Fruit fly (Drosophila melanogaster) whole organism, embryonic: ENCODE measurements around the gene CG15141.

Experiments
- B-H1 ChIP-seq: fragments of 200-800 bp; sonication (Bioruptor generic); IDR thresholded peaks from 3 replicates; pipeline ENCODE4 v1.3.6; 2022; ENCODE audit warnings: missing biosample characterization, missing genetic modification characterization
- Bteb2 ChIP-seq: fragments of 200-800 bp; sonication (Bioruptor generic); optimal IDR thresholded peaks from 2 replicates; lab custom pipeline; 2016; ENCODE audit warnings: missing biosample characterization, missing genetic modification characterization
- CG10462 ChIP-seq: fragments of 200-800 bp; sonication (Bioruptor generic); optimal IDR thresholded peaks from 2 replicates; lab custom pipeline; 2016; ENCODE audit warnings: missing biosample characterization, missing genetic modification characterization
- CG10979 ChIP-seq: fragments of 200-800 bp; sonication (Bioruptor generic); optimal IDR thresholded peaks from 2 replicates; lab custom pipeline; 2018; ENCODE audit warnings: missing biosample characterization, mild to moderate bottlenecking, missing genetic modification characterization, moderate library complexity
- CG1233 ChIP-seq: fragments of 200-800 bp; sonication (Bioruptor generic); optimal IDR thresholded peaks from 4 replicates; lab custom pipeline; 2018; ENCODE audit warnings: missing biosample characterization, mild to moderate bottlenecking, missing genetic modification characterization
- CG12659 ChIP-seq: fragments of 200-800 bp; sonication (Bioruptor generic); optimal IDR thresholded peaks from 3 replicates; lab custom pipeline; 2017; ENCODE audit warnings: mild to moderate bottlenecking, missing biosample characterization, missing genetic modification reagents, missing genetic modification characterization
- CG13424 ChIP-seq: fragments of 200-800 bp; sonication (Bioruptor generic); optimal IDR thresholded peaks from 2 replicates; lab custom pipeline; 2019; ENCODE audit warnings: missing biosample characterization, mild to moderate bottlenecking, missing genetic modification characterization, moderate library complexity
- CG13624 ChIP-seq: fragments of 200-800 bp; sonication (Bioruptor generic); optimal IDR thresholded peaks from 2 replicates; lab custom pipeline; 2016; ENCODE audit warnings: missing biosample characterization, missing genetic modification characterization
- CG1602 ChIP-seq: fragments of 200-800 bp; sonication (Bioruptor generic); optimal IDR thresholded peaks from 3 replicates; lab custom pipeline; 2016; ENCODE audit warnings: missing biosample characterization, missing genetic modification characterization
- CG17328 ChIP-seq: fragments of 200-800 bp; sonication (Bioruptor generic); IDR thresholded peaks from 2 replicates; pipeline ENCODE4 v1.3.6; 2022; ENCODE audit warnings: missing biosample characterization, missing genetic modification characterization
- CG17385 ChIP-seq: fragments of 200-800 bp; sonication (Bioruptor generic); optimal IDR thresholded peaks from 3 replicates; lab custom pipeline; 2018; ENCODE audit warnings: missing biosample characterization, mild to moderate bottlenecking, missing genetic modification characterization
- CG17568 ChIP-seq: fragments of 200-800 bp; sonication (Bioruptor generic); optimal IDR thresholded peaks from 2 replicates; lab custom pipeline; 2018; ENCODE audit warnings: missing biosample characterization, mild to moderate bottlenecking, missing genetic modification characterization, moderate library complexity
- CG1792 ChIP-seq: fragments of 200-800 bp; sonication (Bioruptor generic); optimal IDR thresholded peaks from 2 replicates; lab custom pipeline; 2016; ENCODE audit warnings: missing biosample characterization, missing genetic modification characterization
- CG18764 ChIP-seq: fragments of 200-800 bp; sonication (Bioruptor generic); optimal IDR thresholded peaks from 3 replicates; lab custom pipeline; 2016; ENCODE audit warnings: missing biosample characterization, missing genetic modification characterization
- CG2129 ChIP-seq: fragments of 200-800 bp; sonication (Bioruptor generic); IDR thresholded peaks from 2 replicates; pipeline ENCODE4 v1.3.6; 2022; ENCODE audit warnings: missing biosample characterization, missing genetic modification characterization; ENCODE audit not compliant: partially characterized antibody
- CG3726 ChIP-seq: fragments of 200-800 bp; sonication (Bioruptor generic); IDR thresholded peaks from 3 replicates; pipeline ENCODE4, ENCODE4 v1.3.6; 2022; ENCODE audit warnings: missing biosample characterization, missing genetic modification characterization
- CG5180 ChIP-seq: fragments of 200-800 bp; sonication (Bioruptor generic); optimal IDR thresholded peaks from 3 replicates; lab custom pipeline; 2017; ENCODE audit warnings: missing biosample characterization, missing genetic modification characterization, mild to moderate bottlenecking, moderate library complexity, missing genetic modification reagents
- CG7357 ChIP-seq: fragments of 200-800 bp; sonication (Bioruptor generic); IDR thresholded peaks from 3 replicates; pipeline ENCODE4 v1.3.6; 2022; ENCODE audit warnings: missing biosample characterization, missing genetic modification characterization
- CG7928 ChIP-seq: fragments of 200-800 bp; sonication (Bioruptor generic); optimal IDR thresholded peaks from 2 replicates; lab custom pipeline; 2017; ENCODE audit warnings: missing biosample characterization, mild to moderate bottlenecking, missing genetic modification characterization
- CG8765 ChIP-seq: fragments of 200-800 bp; sonication (Bioruptor generic); IDR thresholded peaks from 2 replicates; pipeline ENCODE4 v1.3.6; 2022; ENCODE audit warnings: missing biosample characterization, missing genetic modification characterization
- CrebB ChIP-seq: fragments of 200-800 bp; sonication (Bioruptor generic); optimal IDR thresholded peaks from 3 replicates; lab custom pipeline; 2018; ENCODE audit warnings: missing biosample characterization, mild to moderate bottlenecking, missing genetic modification characterization
- Deaf1 ChIP-seq: fragments of 200-800 bp; optimal IDR thresholded peaks from 3 replicates; lab custom pipeline; 2019; ENCODE audit warnings: missing biosample characterization, mild to moderate bottlenecking, missing genetic modification characterization, moderate library complexity
- Dek ChIP-seq: fragments of 200-800 bp; sonication (Bioruptor generic); optimal IDR thresholded peaks from 3 replicates; lab custom pipeline; 2019; ENCODE audit warnings: missing biosample characterization, mild to moderate bottlenecking, missing genetic modification characterization, moderate library complexity
- Eip74EF ChIP-seq, 2 experiments: fragments of 200-800 bp in 1 of 2; fragments of >200 bp in 1 of 2; sonication (Bioruptor generic) in 1 of 2; optimal IDR thresholded peaks; 2 replicates each; lab custom pipeline; 2017 to 2019; ENCODE audit warnings: missing biosample characterization in 2 of 2, missing genetic modification characterization in 2 of 2, mild to moderate bottlenecking in 1 of 2, moderate library complexity in 1 of 2
- Jarid2 ChIP-seq: fragments of 200-800 bp; sonication (Bioruptor generic); optimal IDR thresholded peaks from 3 replicates; lab custom pipeline; 2017; ENCODE audit warnings: mild to moderate bottlenecking, missing biosample characterization, missing genetic modification reagents, missing genetic modification characterization
- Lpt ChIP-seq: fragments of >200 bp; optimal IDR thresholded peaks from 2 replicates; lab custom pipeline; 2018; ENCODE audit warnings: missing biosample characterization, missing genetic modification characterization
- MESR4 ChIP-seq: fragments of 200-800 bp; sonication (Bioruptor generic); optimal IDR thresholded peaks from 2 replicates; lab custom pipeline; 2018; ENCODE audit warnings: missing biosample characterization, mild to moderate bottlenecking, missing genetic modification characterization, moderate library complexity
- Nf-YB ChIP-seq: fragments of 200-800 bp; sonication (Bioruptor generic); optimal IDR thresholded peaks from 3 replicates; lab custom pipeline; 2019; ENCODE audit warnings: missing biosample characterization, mild to moderate bottlenecking, missing genetic modification characterization, moderate library complexity
- Sry-δ ChIP-seq: fragments of 200-800 bp; sonication (Bioruptor generic); optimal IDR thresholded peaks from 2 replicates; lab custom pipeline; 2016; ENCODE audit warnings: missing biosample characterization, missing genetic modification characterization
- cas ChIP-seq: fragments of 200-800 bp; sonication (Bioruptor generic); IDR thresholded peaks from 2 replicates; pipeline ENCODE4 v1.3.6; 2022; ENCODE audit warnings: missing biosample characterization, missing genetic modification characterization
- cato ChIP-seq: fragments of 200-800 bp; sonication (Bioruptor generic); optimal IDR thresholded peaks from 2 replicates; lab custom pipeline; 2016; ENCODE audit warnings: missing biosample characterization, missing genetic modification characterization, borderline replicate concordance
- chif ChIP-seq, 2 experiments: fragments of 200-800 bp; sonication (Bioruptor generic); optimal IDR thresholded peaks; 3 replicates each; lab custom pipeline; 2016; ENCODE audit warnings: missing biosample characterization in 2 of 2, missing genetic modification characterization in 2 of 2
- corto ChIP-seq: fragments of 200-800 bp; sonication (Bioruptor generic); optimal IDR thresholded peaks from 2 replicates; lab custom pipeline; 2016; ENCODE audit warnings: missing biosample characterization, mild to moderate bottlenecking, missing genetic modification characterization, moderate library complexity
- da ChIP-seq: fragments of 200-800 bp; sonication (Bioruptor generic); optimal IDR thresholded peaks from 2 replicates; lab custom pipeline; 2016; ENCODE audit warnings: missing biosample characterization, missing genetic modification characterization
- dati ChIP-seq: fragments of 200-800 bp; sonication (Bioruptor generic); IDR thresholded peaks from 2 replicates; pipeline ENCODE4 v1.3.6; 2022; ENCODE audit warnings: missing biosample characterization, missing genetic modification characterization
- fd102C ChIP-seq: fragments of 200-800 bp; sonication (Bioruptor generic); optimal IDR thresholded peaks from 2 replicates; lab custom pipeline; 2018; ENCODE audit warnings: missing biosample characterization, mild to moderate bottlenecking, missing genetic modification characterization, moderate library complexity
- gem ChIP-seq: fragments of 200-800 bp; sonication (Bioruptor generic); optimal IDR thresholded peaks from 2 replicates; lab custom pipeline; 2019; ENCODE audit warnings: missing biosample characterization, mild to moderate bottlenecking, missing genetic modification characterization, moderate library complexity
- gfzf ChIP-seq: fragments of 200-800 bp; sonication (Bioruptor generic); optimal IDR thresholded peaks from 2 replicates; lab custom pipeline; 2016; ENCODE audit warnings: missing biosample characterization, mild to moderate bottlenecking, missing genetic modification characterization, moderate library complexity
- ind ChIP-seq: fragments of 200-800 bp; sonication (Bioruptor generic); optimal IDR thresholded peaks from 3 replicates; lab custom pipeline; 2016; ENCODE audit warnings: missing biosample characterization, missing genetic modification characterization
- inv ChIP-seq: fragments of 200-800 bp; sonication (Bioruptor generic); IDR thresholded peaks from 2 replicates; pipeline ENCODE4 v1.3.6; 2022; ENCODE audit warnings: missing biosample characterization, missing genetic modification characterization; ENCODE audit not compliant: partially characterized antibody
- lab ChIP-seq: fragments of 200-800 bp; sonication (Bioruptor generic); optimal IDR thresholded peaks from 3 replicates; lab custom pipeline; 2017; ENCODE audit warnings: missing biosample characterization, missing genetic modification characterization, mild to moderate bottlenecking, moderate library complexity, missing genetic modification reagents
- lbe ChIP-seq: fragments of 200-800 bp; sonication (Bioruptor generic); optimal IDR thresholded peaks from 2 replicates; lab custom pipeline; 2016; ENCODE audit warnings: missing biosample characterization, mild to moderate bottlenecking, missing genetic modification characterization
- nau ChIP-seq: fragments of 200-800 bp; sonication (Bioruptor generic); optimal IDR thresholded peaks from 3 replicates; lab custom pipeline; 2017; ENCODE audit warnings: missing biosample characterization, mild to moderate bottlenecking, missing genetic modification characterization, missing genetic modification reagents
- repo ChIP-seq: fragments of 200-800 bp; sonication (Bioruptor generic); optimal IDR thresholded peaks from 2 replicates; lab custom pipeline; 2016; ENCODE audit warnings: missing biosample characterization, missing genetic modification characterization
- sc ChIP-seq, 3 experiments: fragments of >200 bp in 2 of 3; fragments of 200-800 bp in 1 of 3; sonication (Bioruptor generic) in 1 of 3; optimal IDR thresholded peaks; 2 replicates in 2 of 3; 3 replicates in 1 of 3; lab custom pipeline; 2017; ENCODE audit warnings: mild to moderate bottlenecking in 1 of 3, missing biosample characterization in 1 of 3, missing genetic modification characterization in 1 of 3, missing genetic modification reagents in 1 of 3
- shn ChIP-seq: fragments of 200-800 bp; sonication (Bioruptor generic); optimal IDR thresholded peaks from 3 replicates; lab custom pipeline; 2016; ENCODE audit warnings: missing biosample characterization, missing genetic modification characterization
- wdn ChIP-seq: fragments of 200-800 bp; sonication (Bioruptor generic); IDR thresholded peaks from 2 replicates; pipeline ENCODE4 v1.3.6; 2022; ENCODE audit warnings: missing biosample characterization, missing genetic modification characterization

CG15141 gene

DNA sequence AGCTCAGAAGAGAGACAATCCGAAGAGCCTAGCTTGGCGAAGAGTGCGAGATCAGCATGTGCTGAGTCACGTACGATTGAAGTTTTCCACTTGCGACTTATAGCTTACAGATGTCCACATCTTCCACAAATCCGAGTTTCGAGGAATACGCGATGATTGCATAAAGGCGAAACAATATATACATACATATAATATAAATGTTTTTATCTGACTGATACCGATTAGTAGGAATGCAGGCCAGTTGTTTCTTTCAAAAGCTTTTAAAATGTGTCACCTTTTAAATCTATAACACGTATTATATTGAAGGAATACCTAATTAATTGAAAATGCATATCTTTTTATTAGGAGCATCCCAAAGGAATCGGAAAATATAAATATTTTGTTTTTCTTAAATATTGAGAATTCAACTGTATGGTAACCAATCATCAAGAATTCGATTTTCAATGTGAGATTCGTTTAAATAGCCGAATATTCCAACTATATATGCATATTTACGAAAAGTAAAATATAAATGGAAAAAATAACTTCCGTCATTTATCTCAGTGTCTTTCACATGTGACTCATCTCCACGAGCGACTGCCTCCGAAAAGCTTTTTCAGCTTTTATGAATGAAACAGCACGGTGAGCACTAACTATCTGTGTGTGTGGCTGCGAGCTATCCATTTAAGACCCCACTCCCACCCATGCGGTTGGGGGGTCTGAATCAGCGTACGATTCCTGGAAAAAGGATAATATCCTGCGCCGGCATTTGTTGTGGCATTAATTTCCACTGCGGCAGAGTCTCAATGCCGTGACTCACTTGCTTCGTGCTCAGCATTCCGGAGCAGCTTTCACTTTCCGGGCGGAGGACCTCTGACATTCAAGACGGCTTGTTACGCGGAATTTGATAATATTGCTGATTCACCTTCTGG is 40.3 kb downstream of the CG15141 start (continued):
- no peak for TF ChIP-seq CG8765
- no peak for TF ChIP-seq corto (GFP tag; lab: Kevin White, UChicago)
- TF ChIP-seq Sry-δ, result peak; percentile 2
- TF ChIP-seq CG7357 (GFP tag; lab: Robert Waterston, UW), result no peak
- no peak for TF ChIP-seq Lpt (GFP tag; lab: Kevin White, UChicago)
- TF ChIP-seq CG2129 (GFP tag; lab: Robert Waterston, UW), result no peak
- TF ChIP-seq B-H1 (GFP tag; lab: Robert Waterston, UW), result no peak; the same call in 2 of the 3 replicates
- peak; percentile 19 for TF ChIP-seq CrebB (tag; lab: Kevin White, UChicago)
- peak; percentile 43 for TF ChIP-seq ind (GFP tag; lab: Kevin White, UChicago)
- TF ChIP-seq shn (GFP tag; lab: Kevin White, UChicago), result peak; percentile 36
- TF ChIP-seq cas (GFP tag; lab: Robert Waterston, UW), result peak; percentile 69
- no peak for TF ChIP-seq CG7928 (GFP tag; lab: Kevin White, UChicago)
- TF ChIP-seq cato (GFP tag; lab: Kevin White, UChicago), result no peak
- no peak for TF ChIP-seq CG10979 (tag; lab: Kevin White, UChicago)
- TF ChIP-seq CG18764 (GFP tag; lab: Kevin White, UChicago), result no peak
- TF ChIP-seq gfzf (GFP tag; lab: Kevin White, UChicago), result no peak
- peak; percentile 70 for TF ChIP-seq CG12659 (GFP tag; lab: Kevin White, UChicago)
- peak; percentile 11 for TF ChIP-seq CG10462
- TF ChIP-seq CG1233 (GFP tag; lab: Kevin White, UChicago), result peak; percentile 63
- TF ChIP-seq CG1602 (GFP tag; lab: Kevin White, UChicago), result peak; percentile 24
- peak; percentile 11 for TF ChIP-seq CG13624 (GFP tag; lab: Kevin White, UChicago)
- TF ChIP-seq CG1792 (GFP tag; lab: Kevin White, UChicago), result no peak
- peak; percentile 60 for TF ChIP-seq nau
- TF ChIP-seq da, result no peak
- peak; percentile 20 for TF ChIP-seq Nf-YB (GFP tag; lab: Kevin White, UChicago)
- TF ChIP-seq MESR4 (GFP tag; lab: Kevin White, UChicago), result no peak
- TF ChIP-seq inv (GFP tag; lab: Robert Waterston, UW), result no peak
- TF ChIP-seq CG5180, result no peak
- peak; percentile 22 for TF ChIP-seq CG17568
- no peak for TF ChIP-seq chif (GFP tag; optimal IDR thresholded peaks at IDR 0.05; lab: Kevin White, UChicago)
- peak in 1 of 2 experiments; percentile 74 for TF ChIP-seq Eip74EF (GFP tag; optimal IDR thresholded peaks at IDR 0.05; lab: Kevin White, UChicago)
- peak; percentile 70 for TF ChIP-seq lab
- TF ChIP-seq fd102C (GFP tag; lab: Kevin White, UChicago), result no peak
- peak; percentile 69 for TF ChIP-seq Dek (tag; lab: Kevin White, UChicago)
- no peak for TF ChIP-seq CG17328 (GFP tag; lab: Robert Waterston, UW)
- TF ChIP-seq CG17385 (GFP tag; lab: Kevin White, UChicago), result peak; percentile 50
- peak; percentile 70 for TF ChIP-seq CG13424 (tag; lab: Kevin White, UChicago)
- peak; percentile 56 for TF ChIP-seq Bteb2 (GFP tag; lab: Kevin White, UChicago)
- TF ChIP-seq repo (GFP tag; lab: Kevin White, UChicago), result no peak
- no peak for TF ChIP-seq CG3726
- no peak for TF ChIP-seq wdn (GFP tag; lab: Robert Waterston, UW)
- TF ChIP-seq dati (GFP tag; lab: Robert Waterston, UW), result no peak
- TF ChIP-seq lbe, result peak; percentile 60
- TF ChIP-seq gem (tag; lab: Kevin White, UChicago), result peak; percentile 83
- TF ChIP-seq Deaf1 (tag; lab: Kevin White, UChicago), result peak; percentile 46
- no peak for TF ChIP-seq sc (optimal IDR thresholded peaks at IDR 0.05; lab: Kevin White, UChicago)
- peak; percentile 28 for TF ChIP-seq sc (GFP tag; optimal IDR thresholded peaks at IDR 0.05; lab: Kevin White, UChicago)
- TF ChIP-seq Jarid2 (GFP tag; lab: Kevin White, UChicago), result no peak
